Fruit fly (Drosophila melanogaster) whole organism, pupa: ENCODE results near the gene Glys.

ENCODE experiments used
- CG14655 ChIP-seq: fragments of 200-800 bp; sonication (Bioruptor generic); optimal IDR thresholded peaks from 3 replicates; lab custom pipeline; 2017; ENCODE audit warnings: mild to moderate bottlenecking, missing biosample characterization, missing genetic modification reagents, missing genetic modification characterization
- CG15710 ChIP-seq: fragments of 200-800 bp; sonication (Bioruptor generic); optimal IDR thresholded peaks from 2 replicates; lab custom pipeline; 2018; ENCODE audit warnings: missing biosample characterization, mild to moderate bottlenecking, missing genetic modification characterization, moderate library complexity
- EcR ChIP-seq: fragments of 200-800 bp; sonication (Bioruptor generic); optimal IDR thresholded peaks from 3 replicates; lab custom pipeline; 2019; ENCODE audit warnings: missing biosample characterization, missing genetic modification characterization, mild to moderate bottlenecking, moderate library complexity, missing genetic modification reagents

DNA sequence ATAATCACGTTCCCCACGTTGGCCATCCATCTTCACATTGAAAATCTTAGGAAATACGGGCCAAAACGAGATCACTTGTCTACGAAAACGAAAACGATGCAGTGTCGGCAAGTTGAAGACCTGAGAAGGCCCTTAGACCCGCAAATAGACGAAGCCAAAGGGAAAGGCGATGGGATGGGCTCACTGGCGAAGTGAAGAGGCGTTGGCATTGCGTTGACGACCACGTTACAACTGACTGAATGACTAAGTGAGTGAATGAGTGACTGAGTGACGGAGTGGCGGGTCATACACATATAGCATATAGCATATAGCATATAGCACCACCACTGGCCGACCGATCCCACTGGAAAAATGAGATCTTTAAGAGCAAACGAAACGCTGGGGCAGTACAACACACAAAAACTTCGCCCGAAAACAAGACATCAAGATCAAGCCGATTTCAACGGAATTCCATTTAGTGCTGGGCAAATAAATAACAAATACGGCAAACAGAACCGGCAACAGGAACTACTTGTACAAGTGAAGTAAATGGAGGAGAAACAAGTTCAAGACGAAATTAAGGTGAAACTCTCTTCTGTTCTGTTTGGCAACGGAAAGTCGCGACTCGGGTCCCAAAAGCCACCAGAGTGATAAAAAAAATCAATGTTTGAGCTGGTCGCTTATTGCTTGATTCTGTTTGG lies 24.2 kb downstream of the Glys start:
- no peak for TF ChIP-seq CG14655 (GFP tag; lab: Kevin White, UChicago)
- TF ChIP-seq CG15710 (tag; lab: Kevin White, UChicago) = no peak
- TF ChIP-seq EcR = no peak
